Worm (Caenorhabditis elegans) whole organism, late embryonic: ENCODE measurements around the gene R09E10.2.

ENCODE experiments used
- C08G9.2 ChIP-seq: sonication (generic microtip); optimal IDR thresholded peaks from 2 replicates; lab custom pipeline; 2016; ENCODE audit warnings: mild to moderate bottlenecking, missing genetic modification characterization, moderate library complexity, missing compliant biosample characterization
- F13H6.1 ChIP-seq: sonication (generic microtip); optimal IDR thresholded peaks from 2 replicates; lab custom pipeline; 2016; ENCODE audit warnings: missing genetic modification characterization, missing compliant biosample characterization
- K02D7.2 ChIP-seq: sonication (generic microtip); optimal IDR thresholded peaks from 2 replicates; lab custom pipeline; 2017; ENCODE audit warnings: mild to moderate bottlenecking, missing genetic modification characterization, missing compliant biosample characterization
- K09A11.1 ChIP-seq: sonication (generic microtip); optimal IDR thresholded peaks from 2 replicates; lab custom pipeline; 2017; ENCODE audit warnings: antibody characterized with exemption, mild to moderate bottlenecking, missing genetic modification characterization, missing compliant biosample characterization; ENCODE audit not compliant: insufficient read depth
- T23F11.4 ChIP-seq: fragments of 200-800 bp; sonication (Bioruptor generic); optimal IDR thresholded peaks from 2 replicates; lab custom pipeline; 2018; ENCODE audit warnings: mild to moderate bottlenecking, missing genetic modification characterization, missing compliant biosample characterization
- ama-1 ChIP-seq: fragments of 150-350 bp; optimal IDR thresholded peaks from 2 replicates; lab custom pipeline; 2014
- ceh-18 ChIP-seq: sonication (generic microtip); optimal IDR thresholded peaks from 2 replicates; lab custom pipeline; 2016; ENCODE audit warnings: missing genetic modification characterization, missing compliant biosample characterization
- ceh-19 ChIP-seq: fragments of 200-800 bp; sonication (Bioruptor generic); optimal IDR thresholded peaks from 2 replicates; lab custom pipeline; 2018; ENCODE audit warnings: mild to moderate bottlenecking, missing genetic modification characterization, missing compliant biosample characterization
- ceh-2 ChIP-seq: sonication (generic microtip); optimal IDR thresholded peaks from 2 replicates; lab custom pipeline; 2016; ENCODE audit warnings: missing genotype, missing genetic modification characterization, missing compliant biosample characterization
- ceh-22 ChIP-seq: sonication (generic microtip); optimal IDR thresholded peaks from 2 replicates; lab custom pipeline; 2017; ENCODE audit warnings: missing biosample characterization, missing genetic modification characterization
- ceh-24 ChIP-seq: sonication (generic microtip); optimal IDR thresholded peaks from 2 replicates; lab custom pipeline; 2016; ENCODE audit warnings: mild to moderate bottlenecking, missing genetic modification characterization, missing compliant biosample characterization
- ceh-31 ChIP-seq: sonication (generic microtip); optimal IDR thresholded peaks from 2 replicates; lab custom pipeline; 2016; ENCODE audit warnings: missing genetic modification characterization, missing compliant biosample characterization
- ceh-34 ChIP-seq: sonication (generic microtip); optimal IDR thresholded peaks from 2 replicates; lab custom pipeline; 2016; ENCODE audit warnings: mild to moderate bottlenecking, missing genetic modification characterization, missing compliant biosample characterization
- che-1 ChIP-seq: sonication (generic microtip); optimal IDR thresholded peaks from 2 replicates; lab custom pipeline; 2016; ENCODE audit warnings: mild to moderate bottlenecking, missing genetic modification characterization, missing compliant biosample characterization
- elt-4 ChIP-seq: sonication (generic microtip); optimal IDR thresholded peaks from 2 replicates; lab custom pipeline; 2016; ENCODE audit warnings: missing genetic modification characterization, missing compliant biosample characterization
- ets-4 ChIP-seq: sonication (generic microtip); optimal IDR thresholded peaks from 2 replicates; lab custom pipeline; 2016; ENCODE audit warnings: missing genetic modification characterization, missing compliant biosample characterization
- fax-1 ChIP-seq: sonication (generic microtip); optimal IDR thresholded peaks from 2 replicates; lab custom pipeline; 2016; ENCODE audit warnings: missing genotype, missing genetic modification characterization, missing compliant biosample characterization
- fkh-6 ChIP-seq: sonication (generic microtip); optimal IDR thresholded peaks from 2 replicates; lab custom pipeline; 2016; ENCODE audit warnings: missing genetic modification characterization, missing compliant biosample characterization
- gmeb-2 ChIP-seq: sonication (generic microtip); optimal IDR thresholded peaks from 2 replicates; lab custom pipeline; 2016; ENCODE audit warnings: missing genetic modification characterization, inconsistent platforms, missing compliant biosample characterization
- hlh-13 ChIP-seq: fragments of 200-800 bp; sonication (Bioruptor generic); optimal IDR thresholded peaks from 2 replicates; lab custom pipeline; 2018; ENCODE audit warnings: mild to moderate bottlenecking, missing genetic modification characterization, missing compliant biosample characterization
- hlh-30 ChIP-seq: sonication (generic microtip); optimal IDR thresholded peaks from 2 replicates; lab custom pipeline; 2017; ENCODE audit warnings: antibody characterized with exemption, missing genetic modification characterization, missing compliant biosample characterization; ENCODE audit not compliant: insufficient read depth
- hlh-6 ChIP-seq: sonication (generic microtip); optimal IDR thresholded peaks from 2 replicates; lab custom pipeline; 2016; ENCODE audit warnings: missing genotype, missing genetic modification characterization, missing compliant biosample characterization
- lim-6 ChIP-seq: sonication (generic microtip); optimal IDR thresholded peaks from 2 replicates; lab custom pipeline; 2016; ENCODE audit warnings: missing genetic modification characterization, missing compliant biosample characterization
- lin-11 ChIP-seq: fragments of 200-800 bp; sonication (Bioruptor generic); optimal IDR thresholded peaks from 2 replicates; lab custom pipeline; 2018; ENCODE audit warnings: mild to moderate bottlenecking, missing genetic modification characterization, missing compliant biosample characterization
- nfya-1 ChIP-seq: sonication (generic microtip); optimal IDR thresholded peaks from 2 replicates; lab custom pipeline; 2017; ENCODE audit warnings: missing genetic modification characterization, mild to moderate bottlenecking, missing compliant biosample characterization, antibody characterized with exemption, moderate library complexity
- nhr-11 ChIP-seq: fragments of 150-350 bp; optimal IDR thresholded peaks from 2 replicates; lab custom pipeline; 2014; ENCODE audit warnings: missing biosample characterization, missing genetic modification characterization
- nhr-232 ChIP-seq: sonication (generic microtip); optimal IDR thresholded peaks from 2 replicates; lab custom pipeline; 2016; ENCODE audit warnings: missing genetic modification characterization, missing compliant biosample characterization
- npax-4 ChIP-seq: sonication (generic microtip); optimal IDR thresholded peaks from 2 replicates; lab custom pipeline; 2016; ENCODE audit warnings: missing genetic modification characterization, missing compliant biosample characterization
- pag-3 ChIP-seq: sonication (generic microtip); optimal IDR thresholded peaks from 2 replicates; lab custom pipeline; 2016; ENCODE audit warnings: missing compliant biosample characterization, missing genetic modification characterization, borderline replicate concordance
- pax-1 ChIP-seq: fragments of 150-350 bp; optimal IDR thresholded peaks from 2 replicates; lab custom pipeline; 2014; ENCODE audit warnings: missing biosample characterization, missing genetic modification characterization
- pha-2 ChIP-seq: sonication (generic microtip); optimal IDR thresholded peaks from 2 replicates; lab custom pipeline; 2017; ENCODE audit warnings: mild to moderate bottlenecking, missing genetic modification characterization, missing compliant biosample characterization
- pqm-1 ChIP-seq: sonication (generic microtip); optimal IDR thresholded peaks from 2 replicates; lab custom pipeline; 2016; ENCODE audit warnings: missing genetic modification characterization, missing compliant biosample characterization
- ref-2 ChIP-seq: sonication (generic microtip); optimal IDR thresholded peaks from 2 replicates; lab custom pipeline; 2016; ENCODE audit warnings: missing genetic modification characterization, missing compliant biosample characterization
- rnt-1 ChIP-seq: sonication (generic microtip); optimal IDR thresholded peaks from 2 replicates; lab custom pipeline; 2016; ENCODE audit warnings: missing genetic modification characterization, missing compliant biosample characterization
- sdc-2 ChIP-seq: sonication (generic microtip); optimal IDR thresholded peaks from 2 replicates; lab custom pipeline; 2016; ENCODE audit warnings: missing genotype, missing genetic modification characterization, missing compliant biosample characterization
- sox-2 ChIP-seq: fragments of 200-800 bp; sonication (Bioruptor generic); IDR thresholded peaks from 2 replicates; pipeline ENCODE4 v1.3.6; 2022; ENCODE audit warnings: missing genetic modification reagents, missing genetic modification characterization, missing compliant biosample characterization
- tbx-2 ChIP-seq: sonication (generic microtip); optimal IDR thresholded peaks from 2 replicates; lab custom pipeline; 2016; ENCODE audit warnings: missing genetic modification characterization, missing compliant biosample characterization
- tbx-7 ChIP-seq: sonication (generic microtip); optimal IDR thresholded peaks from 2 replicates; lab custom pipeline; 2016; ENCODE audit warnings: missing genotype, missing genetic modification characterization, missing compliant biosample characterization
- unc-3 ChIP-seq, 2 experiments: fragments of 200-800 bp in 1 of 2; sonication (Bioruptor generic) in 1 of 2; sonication (generic microtip) in 1 of 2; conservative IDR thresholded peaks in 1 of 2; optimal IDR thresholded peaks in 1 of 2; 2 replicates each; pipeline versions ENCODE4 v1.3.6 to Lab custom; 2016 to 2022; ENCODE audit warnings: missing compliant biosample characterization in 2 of 2, missing genetic modification characterization in 2 of 2, missing genetic modification reagents in 1 of 2
- unc-42 ChIP-seq: sonication (generic microtip); optimal IDR thresholded peaks from 2 replicates; lab custom pipeline; 2016; ENCODE audit warnings: missing genotype, missing genetic modification characterization, missing compliant biosample characterization
- unc-86 ChIP-seq: sonication (generic microtip); optimal IDR thresholded peaks from 2 replicates; lab custom pipeline; 2016; ENCODE audit warnings: missing genetic modification characterization, missing compliant biosample characterization
- zip-5 ChIP-seq: sonication (generic microtip); optimal IDR thresholded peaks from 2 replicates; lab custom pipeline; 2016; ENCODE audit warnings: missing genetic modification characterization, missing compliant biosample characterization
- ztf-16 ChIP-seq: sonication (generic microtip); optimal IDR thresholded peaks from 2 replicates; lab custom pipeline; 2017; ENCODE audit warnings: missing genetic modification characterization, missing compliant biosample characterization

R09E10.2 gene

ce11 chrIV:10311115-10311514, 7.0 kb downstream of the R09E10.2 start (continued):
- TF ChIP-seq elt-4 = no peak
- no peak for TF ChIP-seq F13H6.1
- no peak for TF ChIP-seq ama-1 (lab: Kevin White, UChicago)
- TF ChIP-seq, all 69 proteins: peak for 0

- TF ChIP-seq ztf-16 (tag; lab: Kevin White, UChicago) (no peak), hlh-6 (tag; lab: Kevin White, UChicago) (no peak), K02D7.2 (tag; lab: Kevin White, UChicago) (no peak), hlh-30 (tag; lab: Kevin White, UChicago) (no peak), sdc-2 (tag; lab: Kevin White, UChicago) (no peak), fkh-6 (tag; lab: Kevin White, UChicago) (no peak), ceh-18 (no peak), npax-4 (no peak), pag-3 (tag; lab: Kevin White, UChicago) (no peak), sox-2 (no peak), lin-11 (tag; lab: Kevin White, UChicago) (no peak)
Observed at ce11 chrIV:10310329-10310728, 7.8 kb downstream of the R09E10.2 start, which contains the start of gene R09E10.8. Gene R09E10.8, minus strand, starts transcription at chrIV:10310429.

- TF ChIP-seq pax-1 = peak; percentile 94
- TF ChIP-seq nfya-1 (tag; lab: Kevin White, UChicago) = no peak
- no peak for TF ChIP-seq hlh-13 (GFP tag; lab: Kevin White, UChicago)
- TF ChIP-seq ceh-2 = no peak
- no peak for TF ChIP-seq nhr-232 (tag; lab: Kevin White, UChicago)
- TF ChIP-seq ref-2 (tag; lab: Kevin White, UChicago) = no peak
Observed at ce11 chrIV:10304383-10304782, 13.7 kb downstream of the R09E10.2 start.

ce11 chrIV:10302203-10302602, 15.9 kb downstream of the R09E10.2 start, which contains the start of gene R09E10.5:
Gene R09E10.5, minus strand, starts transcription at chrIV:10302303.
- TF ChIP-seq tbx-2 (tag; lab: Kevin White, UChicago) = no peak

ce11 chrIV:10296036-10296435, 22.1 kb downstream of the R09E10.2 start:
- no peak for TF ChIP-seq zip-5 (tag; lab: Kevin White, UChicago)
- TF ChIP-seq nhr-232 (tag; lab: Kevin White, UChicago) = no peak
- TF ChIP-seq pha-2 = no peak
- TF ChIP-seq pqm-1 = no peak
- no peak for TF ChIP-seq K09A11.1
- TF ChIP-seq nhr-11 (tag; lab: Kevin White, UChicago) = no peak
- no peak for TF ChIP-seq C08G9.2 (tag; lab: Kevin White, UChicago)
- no peak for TF ChIP-seq elt-4
- no peak for TF ChIP-seq nfya-1 (tag; lab: Kevin White, UChicago)
- no peak for TF ChIP-seq ceh-31 (tag; lab: Kevin White, UChicago)
- no peak for TF ChIP-seq sox-2
- TF ChIP-seq unc-86 = no peak
- no peak for TF ChIP-seq ceh-34 (tag; lab: Kevin White, UChicago)
- no peak for TF ChIP-seq hlh-13 (GFP tag; lab: Kevin White, UChicago)
- no peak for TF ChIP-seq ceh-18
- no peak for TF ChIP-seq tbx-7 (tag; lab: Kevin White, UChicago)
- TF ChIP-seq ets-4 (tag; lab: Kevin White, UChicago) = no peak
- TF ChIP-seq lim-6 = no peak
- TF ChIP-seq ceh-19 = no peak

ce11 chrIV:10295084-10295483, 23.0 kb downstream of the R09E10.2 start, which contains the start of gene R09E10.13:
Gene R09E10.13, minus strand, starts transcription at chrIV:10295144.
- TF ChIP-seq nhr-11 (tag; lab: Kevin White, UChicago) (no peak), ceh-24 (tag; lab: Kevin White, UChicago) (no peak), ceh-19 (no peak), hlh-30 (tag; lab: Kevin White, UChicago) (no peak), unc-42 (no peak), che-1 (no peak), gmeb-2 (tag; lab: Kevin White, UChicago) (no peak), ceh-18 (no peak), lim-6 (no peak), T23F11.4 (GFP tag; lab: Kevin White, UChicago) (no peak), ceh-22 (tag; lab: Kevin White, UChicago) (no peak), K02D7.2 (tag; lab: Kevin White, UChicago) (no peak), rnt-1 (tag; lab: Kevin White, UChicago) (no peak), unc-3 (GFP tag; conservative IDR thresholded peaks at IDR 0.05; lab: Robert Waterston, UW) (no peak), unc-3 (tag; optimal IDR thresholded peaks at IDR 0.05; lab: Kevin White, UChicago) (no peak), F13H6.1 (no peak), zip-5 (tag; lab: Kevin White, UChicago) (no peak), fax-1 (tag; lab: Kevin White, UChicago) (no peak), unc-86 (no peak), ceh-34 (tag; lab: Kevin White, UChicago) (no peak)
